Fruit fly (Drosophila melanogaster): ENCODE results near the gene Pkd2.
A peak's percentile ranks its signal among the peaks of the same experiment; 100 is the strongest.

Pkd2 gene

dm6 chr2L:12372436-12372835, 25.6 kb upstream of the Pkd2 start (continued):
- no peak for TF ChIP-seq lov (optimal IDR thresholded peaks at IDR 0.05)
- no peak for TF ChIP-seq lov (GFP tag; IDR thresholded peaks at IDR 0.05)
- no peak for TF ChIP-seq Dad (GFP tag; optimal IDR thresholded peaks at IDR 0.05)
- peak; percentile 56 for TF ChIP-seq Meics (GFP tag; optimal IDR thresholded peaks at IDR 0.05)
- peak in 1 of 2 experiments; percentile 7 for TF ChIP-seq insv (GFP tag; optimal IDR thresholded peaks at IDR 0.05)
- no peak for TF ChIP-seq CG3838 (GFP tag; optimal IDR thresholded peaks at IDR 0.05)
- TF ChIP-seq CG15073 (GFP tag; optimal IDR thresholded peaks at IDR 0.05) = no peak
- no peak for TF ChIP-seq CG3065 (GFP tag; optimal IDR thresholded peaks at IDR 0.05)
- no peak for TF ChIP-seq nerfin-1 (tag; optimal IDR thresholded peaks at IDR 0.05)
- no peak for TF ChIP-seq Nf-YA (GFP tag; IDR thresholded peaks at IDR 0.05)
- TF ChIP-seq CG14965 (GFP tag; optimal IDR thresholded peaks at IDR 0.05; ENCODE audit: borderline replicate concordance) = no peak
- no peak for TF ChIP-seq CG1832 (GFP tag; optimal IDR thresholded peaks at IDR 0.05)
- TF ChIP-seq NC2β (GFP tag; optimal IDR thresholded peaks at IDR 0.05) = peak; percentile 15
- TF ChIP-seq aop (GFP tag; IDR thresholded peaks at IDR 0.05) = no peak
- no peak for TF ChIP-seq tx (GFP tag; optimal IDR thresholded peaks at IDR 0.05)
- no peak; the same call in 1 of the 2 replicates for TF ChIP-seq Adf1 (GFP tag; IDR thresholded peaks at IDR 0.05)
- TF ChIP-seq caup (GFP tag; optimal IDR thresholded peaks at IDR 0.05; ENCODE audit: severe bottlenecking) = peak; percentile 55
- TF ChIP-seq CG15011 (GFP tag; optimal IDR thresholded peaks at IDR 0.05) = peak; percentile 46
- no peak for TF ChIP-seq CTCF (GFP tag; optimal IDR thresholded peaks at IDR 0.05)
- TF ChIP-seq CG17385 (GFP tag; optimal IDR thresholded peaks at IDR 0.05) = peak; percentile 13
- peak; percentile 23 for TF ChIP-seq CG33557 (GFP tag; optimal IDR thresholded peaks at IDR 0.05)
- no peak for TF ChIP-seq Aef1 (GFP tag; IDR thresholded peaks at IDR 0.05)
- no peak for TF ChIP-seq vfl (GFP tag; optimal IDR thresholded peaks at IDR 0.05)
- no peak for TF ChIP-seq CG5953 (GFP tag; IDR thresholded peaks at IDR 0.05)
- TF ChIP-seq sens-2 (GFP tag; IDR thresholded peaks at IDR 0.05) = no peak
- no peak for TF ChIP-seq CG8388 (GFP tag; optimal IDR thresholded peaks at IDR 0.05)
- no peak for TF ChIP-seq CG11247 (GFP tag; IDR thresholded peaks at IDR 0.05)
- TF ChIP-seq gsb-n (tag; optimal IDR thresholded peaks at IDR 0.05) = peak; percentile 3
- no peak for TF ChIP-seq gt (GFP tag; IDR thresholded peaks at IDR 0.05)
- no peak for TF ChIP-seq zen2 (GFP tag; IDR thresholded peaks at IDR 0.05; ENCODE audit: partially characterized antibody)
- TF ChIP-seq CG8359 (GFP tag; optimal IDR thresholded peaks at IDR 0.05; ENCODE audit: borderline replicate concordance) = no peak
- TF ChIP-seq zf30C (GFP tag; optimal IDR thresholded peaks at IDR 0.05) = no peak
- TF ChIP-seq Ada2b (GFP tag; IDR thresholded peaks at IDR 0.05) = no peak
- peak; percentile 68; the same call in 1 of the 2 replicates for TF ChIP-seq Atf6 (GFP tag; IDR thresholded peaks at IDR 0.05)
- no peak for TF ChIP-seq CG17612 (GFP tag; IDR thresholded peaks at IDR 0.05)
- TF ChIP-seq CG7745 (tag; optimal IDR thresholded peaks at IDR 0.05) = no peak
- TF ChIP-seq Hmx (GFP tag; optimal IDR thresholded peaks at IDR 0.05) = no peak
- no peak for TF ChIP-seq B-H2 (GFP tag; optimal IDR thresholded peaks at IDR 0.05)
- TF ChIP-seq kni (GFP tag; optimal IDR thresholded peaks at IDR 0.05) = peak; percentile 26
- TF ChIP-seq Blimp-1 (GFP tag; optimal IDR thresholded peaks at IDR 0.05) = peak; percentile 39
- TF ChIP-seq CG31388 (GFP tag; optimal IDR thresholded peaks at IDR 0.05) = no peak
- TF ChIP-seq grau (tag; optimal IDR thresholded peaks at IDR 0.05) = peak; percentile 6
- TF ChIP-seq BEAF-32 (GFP tag; optimal IDR thresholded peaks at IDR 0.05) = no peak
- TF ChIP-seq run (tag; optimal IDR thresholded peaks at IDR 0.05) = no peak
- TF ChIP-seq CG10565 (GFP tag; optimal IDR thresholded peaks at IDR 0.05) = no peak
- no peak for TF ChIP-seq Lim3 (GFP tag; IDR thresholded peaks at IDR 0.05)
- no peak for TF ChIP-seq dmrt11E (tag; optimal IDR thresholded peaks at IDR 0.05)
- TF ChIP-seq Elba2 (GFP tag; optimal IDR thresholded peaks at IDR 0.05) = no peak
- TF ChIP-seq CG16779 (GFP tag; IDR thresholded peaks at IDR 0.05) = no peak
- no peak for TF ChIP-seq Nf-YB (GFP tag; optimal IDR thresholded peaks at IDR 0.05)
- TF ChIP-seq row (GFP tag; IDR thresholded peaks at IDR 0.05) = no peak
- TF ChIP-seq D19A (tag; optimal IDR thresholded peaks at IDR 0.05) = no peak
- TF ChIP-seq CG7372 (GFP tag; IDR thresholded peaks at IDR 0.05) = no peak

Measured in whole organism, embryonic.